Fruit fly (Drosophila melanogaster) whole organism, embryonic: Measurements from ENCODE around the gene CG45105.
A peak's percentile ranks its signal among the peaks of the same experiment; 100 is the strongest.

Experiments
- CG11696 ChIP-seq: fragments of 200-800 bp; sonication (Bioruptor generic); IDR thresholded peaks from 2 replicates; pipeline ENCODE4 v1.3.6; 2022; ENCODE audit warnings: missing biosample characterization, missing genetic modification characterization
- CG12744 ChIP-seq: fragments of 200-800 bp; sonication (Bioruptor generic); optimal IDR thresholded peaks from 2 replicates; lab custom pipeline; 2016; ENCODE audit warnings: missing biosample characterization, missing genetic modification characterization
- CG13424 ChIP-seq: fragments of 200-800 bp; sonication (Bioruptor generic); optimal IDR thresholded peaks from 2 replicates; lab custom pipeline; 2019; ENCODE audit warnings: missing biosample characterization, mild to moderate bottlenecking, missing genetic modification characterization, moderate library complexity
- CG13894 ChIP-seq: fragments of 200-800 bp; sonication (Bioruptor generic); optimal IDR thresholded peaks from 3 replicates; lab custom pipeline; 2018; ENCODE audit warnings: missing biosample characterization, mild to moderate bottlenecking, missing genetic modification characterization, moderate library complexity
- CG14860 ChIP-seq: fragments of 200-800 bp; sonication (Bioruptor generic); IDR thresholded peaks from 3 replicates; pipeline ENCODE4 v1.3.6; 2022; ENCODE audit warnings: missing biosample characterization, missing genetic modification characterization; ENCODE audit not compliant: partially characterized antibody
- CG14965 ChIP-seq: fragments of 200-800 bp; sonication (Bioruptor generic); optimal IDR thresholded peaks from 2 replicates; lab custom pipeline; 2016; ENCODE audit warnings: missing biosample characterization, missing genetic modification characterization, borderline replicate concordance
- CG15073 ChIP-seq: fragments of 200-800 bp; sonication (Bioruptor generic); optimal IDR thresholded peaks from 2 replicates; lab custom pipeline; 2016; ENCODE audit warnings: missing biosample characterization, missing genetic modification characterization
- CG17361 ChIP-seq: fragments of 200-800 bp; sonication (Bioruptor generic); IDR thresholded peaks from 3 replicates; pipeline ENCODE4 v1.3.6; 2022; ENCODE audit warnings: missing biosample characterization, missing genetic modification characterization
- CG18599 ChIP-seq: fragments of 200-800 bp; sonication (Bioruptor generic); optimal IDR thresholded peaks from 3 replicates; lab custom pipeline; 2017; ENCODE audit warnings: missing biosample characterization, missing genetic modification characterization, mild to moderate bottlenecking, moderate library complexity, missing genetic modification reagents
- CG2678 ChIP-seq: fragments of 200-800 bp; sonication (Bioruptor generic); optimal IDR thresholded peaks from 3 replicates; lab custom pipeline; 2019; ENCODE audit warnings: missing biosample characterization, mild to moderate bottlenecking, missing genetic modification characterization, moderate library complexity
- CG2712 ChIP-seq: fragments of 200-800 bp; optimal IDR thresholded peaks from 3 replicates; lab custom pipeline; 2019; ENCODE audit warnings: missing biosample characterization, mild to moderate bottlenecking, missing genetic modification characterization, moderate library complexity
- CG30431 ChIP-seq: fragments of 200-800 bp; sonication (Bioruptor generic); optimal IDR thresholded peaks from 2 replicates; lab custom pipeline; 2017; ENCODE audit warnings: missing biosample characterization, missing genetic modification characterization
- CG42726 ChIP-seq: fragments of 200-800 bp; sonication (Bioruptor generic); IDR thresholded peaks from 2 replicates; pipeline ENCODE4 v1.3.6; 2022; ENCODE audit warnings: missing biosample characterization, missing genetic modification characterization; ENCODE audit not compliant: partially characterized antibody
- CG6254 ChIP-seq: fragments of 200-800 bp; sonication (Bioruptor generic); optimal IDR thresholded peaks from 3 replicates; lab custom pipeline; 2017; ENCODE audit warnings: mild to moderate bottlenecking, missing biosample characterization, missing genetic modification reagents, missing genetic modification characterization
- CG6854 ChIP-seq: fragments of 200-800 bp; sonication (Bioruptor generic); optimal IDR thresholded peaks from 3 replicates; lab custom pipeline; 2017; ENCODE audit warnings: missing biosample characterization, mild to moderate bottlenecking, missing genetic modification characterization
- CG7372 ChIP-seq: fragments of 200-800 bp; sonication (Bioruptor generic); IDR thresholded peaks from 2 replicates; pipeline ENCODE4 v1.3.6; 2022; ENCODE audit warnings: missing biosample characterization, missing genetic modification characterization
- CG8290 ChIP-seq, 3 experiments: fragments of 200-800 bp; sonication (Bioruptor generic); optimal IDR thresholded peaks; 2 replicates each; lab custom pipeline; 2016 to 2019; ENCODE audit warnings: missing biosample characterization in 3 of 3, missing genetic modification characterization in 3 of 3, mild to moderate bottlenecking in 2 of 3, moderate library complexity in 1 of 3
- Dek ChIP-seq: fragments of 200-800 bp; sonication (Bioruptor generic); optimal IDR thresholded peaks from 3 replicates; lab custom pipeline; 2019; ENCODE audit warnings: missing biosample characterization, mild to moderate bottlenecking, missing genetic modification characterization, moderate library complexity
- E2f1 ChIP-seq: fragments of 200-800 bp; sonication (Bioruptor generic); IDR thresholded peaks from 2 replicates; pipeline ENCODE4 v1.3.6; 2022; ENCODE audit warnings: missing biosample characterization, missing genetic modification characterization
- Fer1 ChIP-seq: fragments of 200-800 bp; sonication (Bioruptor generic); optimal IDR thresholded peaks from 2 replicates; lab custom pipeline; 2017; ENCODE audit warnings: missing biosample characterization, mild to moderate bottlenecking, missing genetic modification characterization
- H2.0 ChIP-seq: fragments of 200-800 bp; sonication (Bioruptor generic); IDR thresholded peaks from 2 replicates; pipeline ENCODE4 v1.3.6; 2022; ENCODE audit warnings: missing biosample characterization, missing genetic modification characterization
- HmgD ChIP-seq: fragments of 200-800 bp; sonication (Bioruptor generic); optimal IDR thresholded peaks from 3 replicates; lab custom pipeline; 2016; ENCODE audit warnings: missing biosample characterization, missing genetic modification characterization
- HmgZ ChIP-seq: fragments of 200-800 bp; sonication (Bioruptor generic); optimal IDR thresholded peaks from 2 replicates; lab custom pipeline; 2018; ENCODE audit warnings: missing biosample characterization, mild to moderate bottlenecking, missing genetic modification characterization
- Hmr ChIP-seq: fragments of 200-800 bp; sonication (Bioruptor generic); optimal IDR thresholded peaks from 3 replicates; lab custom pipeline; 2017; ENCODE audit warnings: mild to moderate bottlenecking, missing biosample characterization, missing genetic modification reagents, missing genetic modification characterization
- Hr51 ChIP-seq, 2 experiments: fragments of 200-800 bp; sonication (Bioruptor generic); optimal IDR thresholded peaks; 2 replicates in 1 of 2; 3 replicates in 1 of 2; lab custom pipeline; 2016 to 2018; ENCODE audit warnings: missing biosample characterization in 2 of 2, missing genetic modification characterization in 2 of 2, mild to moderate bottlenecking in 1 of 2, moderate library complexity in 1 of 2
- Jarid2 ChIP-seq: fragments of 200-800 bp; sonication (Bioruptor generic); optimal IDR thresholded peaks from 3 replicates; lab custom pipeline; 2017; ENCODE audit warnings: mild to moderate bottlenecking, missing biosample characterization, missing genetic modification reagents, missing genetic modification characterization
- NC2β ChIP-seq: fragments of 200-800 bp; sonication (Bioruptor generic); optimal IDR thresholded peaks from 2 replicates; lab custom pipeline; 2016; ENCODE audit warnings: missing biosample characterization, missing genetic modification characterization
- Neu2 ChIP-seq: fragments of 200-800 bp; sonication (Bioruptor generic); optimal IDR thresholded peaks from 3 replicates; lab custom pipeline; 2016; ENCODE audit warnings: missing biosample characterization, missing genetic modification characterization, borderline replicate concordance
- Ravus ChIP-seq: fragments of 200-800 bp; sonication (Bioruptor generic); IDR thresholded peaks from 2 replicates; pipeline ENCODE4 v1.3.6; 2022; ENCODE audit warnings: missing biosample characterization, missing genetic modification characterization
- Sox102F ChIP-seq: fragments of 200-800 bp; sonication (Bioruptor generic); optimal IDR thresholded peaks from 2 replicates; lab custom pipeline; 2018; ENCODE audit warnings: missing biosample characterization, mild to moderate bottlenecking, missing genetic modification characterization, moderate library complexity
- Sry-β ChIP-seq: fragments of 200-800 bp; sonication (Bioruptor generic); optimal IDR thresholded peaks from 2 replicates; lab custom pipeline; 2018; ENCODE audit warnings: missing biosample characterization, mild to moderate bottlenecking, missing genetic modification characterization, moderate library complexity
- Ssrp ChIP-seq: fragments of 200-800 bp; sonication (Bioruptor generic); optimal IDR thresholded peaks from 2 replicates; lab custom pipeline; 2018; ENCODE audit warnings: missing biosample characterization, mild to moderate bottlenecking, missing genetic modification characterization, moderate library complexity
- btn ChIP-seq: fragments of 200-800 bp; sonication (Bioruptor generic); optimal IDR thresholded peaks from 2 replicates; lab custom pipeline; 2016; ENCODE audit warnings: missing biosample characterization, missing genetic modification characterization
- dati ChIP-seq: fragments of 200-800 bp; sonication (Bioruptor generic); IDR thresholded peaks from 2 replicates; pipeline ENCODE4 v1.3.6; 2022; ENCODE audit warnings: missing biosample characterization, missing genetic modification characterization
- ems ChIP-seq: fragments of 200-800 bp; sonication (Bioruptor generic); optimal IDR thresholded peaks from 3 replicates; lab custom pipeline; 2016; ENCODE audit warnings: missing biosample characterization, missing genetic modification characterization
- en ChIP-seq: fragments of 200-800 bp; sonication (Bioruptor generic); optimal IDR thresholded peaks from 2 replicates; lab custom pipeline; 2016; ENCODE audit warnings: missing biosample characterization, missing genetic modification characterization
- ewg ChIP-seq: fragments of 200-800 bp; sonication (Bioruptor generic); optimal IDR thresholded peaks from 3 replicates; lab custom pipeline; 2017; ENCODE audit warnings: mild to moderate bottlenecking, missing biosample characterization, missing genetic modification reagents, missing genetic modification characterization
- exex ChIP-seq: fragments of 200-800 bp; sonication (Bioruptor generic); optimal IDR thresholded peaks from 4 replicates; lab custom pipeline; 2018; ENCODE audit warnings: missing biosample characterization, mild to moderate bottlenecking, missing genetic modification characterization, moderate library complexity
- ham ChIP-seq: fragments of 200-800 bp; sonication (Bioruptor generic); IDR thresholded peaks from 2 replicates; pipeline ENCODE4 v1.3.6; 2022; ENCODE audit warnings: missing biosample characterization, missing genetic modification characterization
- jumu ChIP-seq: fragments of 200-800 bp; sonication (Bioruptor generic); optimal IDR thresholded peaks from 3 replicates; lab custom pipeline; 2016; ENCODE audit warnings: missing biosample characterization, missing genetic modification characterization
- nmo ChIP-seq: fragments of 200-800 bp; sonication (Bioruptor generic); optimal IDR thresholded peaks from 2 replicates; lab custom pipeline; 2018; ENCODE audit warnings: missing biosample characterization, mild to moderate bottlenecking, missing genetic modification characterization, moderate library complexity
- nom ChIP-seq: fragments of 200-800 bp; sonication (Bioruptor generic); optimal IDR thresholded peaks from 2 replicates; lab custom pipeline; 2017; ENCODE audit warnings: missing biosample characterization, missing genetic modification characterization, mild to moderate bottlenecking, moderate library complexity, missing genetic modification reagents
- repo ChIP-seq: fragments of 200-800 bp; sonication (Bioruptor generic); optimal IDR thresholded peaks from 2 replicates; lab custom pipeline; 2016; ENCODE audit warnings: missing biosample characterization, missing genetic modification characterization
- salm ChIP-seq: fragments of 200-800 bp; sonication (Bioruptor generic); optimal IDR thresholded peaks from 2 replicates; lab custom pipeline; 2018; ENCODE audit warnings: missing biosample characterization, mild to moderate bottlenecking, missing genetic modification characterization
- slou ChIP-seq: fragments of 200-800 bp; sonication (Bioruptor generic); optimal IDR thresholded peaks from 3 replicates; lab custom pipeline; 2016; ENCODE audit warnings: missing biosample characterization, missing genetic modification characterization
- sob ChIP-seq: fragments of 200-800 bp; sonication (Bioruptor generic); IDR thresholded peaks from 2 replicates; pipeline ENCODE4 v1.3.6; 2022; ENCODE audit warnings: missing biosample characterization, missing genetic modification characterization
- ssp ChIP-seq: fragments of 200-800 bp; sonication (Bioruptor generic); IDR thresholded peaks from 2 replicates; pipeline ENCODE4 v1.3.6; 2022; ENCODE audit warnings: missing biosample characterization, missing genetic modification characterization
- sug ChIP-seq: fragments of 200-800 bp; optimal IDR thresholded peaks from 2 replicates; lab custom pipeline; 2019; ENCODE audit warnings: missing biosample characterization, mild to moderate bottlenecking, missing genetic modification characterization, moderate library complexity
- tap ChIP-seq: fragments of 200-800 bp; optimal IDR thresholded peaks from 3 replicates; lab custom pipeline; 2019; ENCODE audit warnings: missing biosample characterization, mild to moderate bottlenecking, missing genetic modification characterization, moderate library complexity
- trh ChIP-seq: fragments of 200-800 bp; sonication (Bioruptor generic); optimal IDR thresholded peaks from 2 replicates; lab custom pipeline; 2016; ENCODE audit warnings: missing biosample characterization, missing genetic modification characterization

Gene CG45105

dm6 chr3R:15965169-15965568 is 47.4 kb upstream of the CG45105 start, which contains the start of the genes CG32856 and Rbf2 (continued):
- TF ChIP-seq slou (GFP tag; lab: Kevin White, UChicago) (peak; percentile 74), H2.0 (GFP tag; lab: Robert Waterston, UW) (peak; percentile 86), nmo (GFP tag; lab: Kevin White, UChicago) (peak; percentile 90), NC2β (GFP tag; lab: Kevin White, UChicago) (peak; percentile 8), jumu (GFP tag; lab: Kevin White, UChicago) (no peak), trh (peak; percentile 11), Fer1 (GFP tag; lab: Kevin White, UChicago) (peak; percentile 16), CG7372 (GFP tag; lab: Robert Waterston, UW) (no peak), en (GFP tag; lab: Kevin White, UChicago) (peak; percentile 48), Neu2 (peak; percentile 21), repo (GFP tag; lab: Kevin White, UChicago) (no peak), CG2678 (tag; lab: Kevin White, UChicago) (no peak), ems (GFP tag; lab: Kevin White, UChicago) (peak; percentile 9), CG6854 (GFP tag; lab: Kevin White, UChicago) (no peak), salm (tag; lab: Kevin White, UChicago) (peak; percentile 75), CG42726 (GFP tag; lab: Robert Waterston, UW) (peak; percentile 62; the same call in 1 of the 2 replicates), Dek (tag; lab: Kevin White, UChicago) (peak; percentile 84), Sox102F (peak; percentile 90), sob (peak; percentile 44; the same call in 1 of the 2 replicates), tap (tag; lab: Kevin White, UChicago) (no peak), btn (GFP tag; lab: Kevin White, UChicago) (no peak), ewg (GFP tag; lab: Kevin White, UChicago) (peak; percentile 43), CG12744 (GFP tag; lab: Kevin White, UChicago) (peak; percentile 78), CG6254 (GFP tag; lab: Kevin White, UChicago) (peak; percentile 20), CG15073 (GFP tag; lab: Kevin White, UChicago) (peak; percentile 4), CG8290 (GFP tag; optimal IDR thresholded peaks at IDR 0.05; lab: Kevin White, UChicago) (peak; percentile 59), CG8290 (tag; optimal IDR thresholded peaks at IDR 0.05; lab: Kevin White, UChicago) (peak in 1 of 2 experiments; percentile 82), Hmr (peak; percentile 83), CG17361 (GFP tag; lab: Robert Waterston, UW) (peak; percentile 65), CG14860 (peak; percentile 84), CG30431 (GFP tag; lab: Kevin White, UChicago) (no peak), sug (peak; percentile 90), Sry-β (GFP tag; lab: Kevin White, UChicago) (no peak), dati (no peak), nom (peak; percentile 5), CG2712 (tag; lab: Kevin White, UChicago) (peak; percentile 52), CG13894 (tag; lab: Kevin White, UChicago) (peak; percentile 82), ham (GFP tag; lab: Robert Waterston, UW) (no peak), Jarid2 (GFP tag; lab: Kevin White, UChicago) (no peak), CG13424 (peak; percentile 91), HmgD (GFP tag; lab: Kevin White, UChicago) (no peak), Ssrp (peak; percentile 87), HmgZ (tag; lab: Kevin White, UChicago) (peak; percentile 90), Hr51 (GFP tag; optimal IDR thresholded peaks at IDR 0.05; lab: Kevin White, UChicago) (peak; percentile 67 to 89), CG11696 (GFP tag; lab: Robert Waterston, UW) (no peak), exex (tag; lab: Kevin White, UChicago) (peak; percentile 8), CG18599 (no peak), CG14965 (GFP tag; lab: Kevin White, UChicago) (no peak), ssp (GFP tag; lab: Robert Waterston, UW) (peak; percentile 31), E2f1 (GFP tag; lab: Robert Waterston, UW) (no peak), Ravus (no peak; the same call in 1 of the 2 replicates)
